Fruit fly (Drosophila melanogaster) S2 (cell line): ENCODE measurements around the gene Sc2.

Source experiments
- CG8478 ChIP-seq: fragments of >200 bp; optimal IDR thresholded peaks from 2 replicates; lab custom pipeline; 2018
- CTCF ChIP-seq, 2 experiments: fragments of >200 bp; optimal IDR thresholded peaks; 2 replicates each; lab custom pipeline; 2018

DNA sequence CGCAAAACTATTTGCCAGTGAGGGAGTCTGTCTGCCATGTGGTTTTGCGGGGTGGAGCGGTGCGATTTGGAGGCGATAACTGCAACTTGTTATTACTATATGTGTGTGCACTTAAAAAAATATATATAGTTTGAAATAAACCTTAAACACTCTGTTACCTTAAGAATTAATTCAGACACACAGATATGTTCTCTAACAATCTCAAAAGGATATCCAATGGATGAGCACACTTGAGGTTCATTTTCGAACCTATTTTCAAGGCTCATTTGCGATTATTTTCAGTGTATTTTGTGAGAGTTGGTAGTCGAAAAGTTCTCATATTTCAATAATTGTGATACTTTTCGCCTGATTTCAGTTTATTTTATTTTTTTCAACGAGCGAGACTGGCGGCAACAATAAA, 21.2 kb upstream of the Sc2 start:
- no peak for TF ChIP-seq CG8478
- no peak for TF ChIP-seq CTCF (optimal IDR thresholded peaks at IDR 0.05; lab: Kevin White, UChicago)
